Fruit fly (Drosophila melanogaster) whole organism, embryonic: ENCODE data around the gene Uggt.

Experiments
- B-H1 ChIP-seq: fragments of 200-800 bp; sonication (Bioruptor generic); IDR thresholded peaks from 3 replicates; pipeline ENCODE4 v1.3.6; 2022; ENCODE audit warnings: missing biosample characterization, missing genetic modification characterization
- CG10274 ChIP-seq: fragments of 200-800 bp; sonication (Bioruptor generic); optimal IDR thresholded peaks from 3 replicates; lab custom pipeline; 2017; ENCODE audit warnings: missing biosample characterization, mild to moderate bottlenecking, missing genetic modification characterization
- CG12769 ChIP-seq: fragments of 200-800 bp; sonication (Bioruptor generic); optimal IDR thresholded peaks from 2 replicates; lab custom pipeline; 2019; ENCODE audit warnings: missing biosample characterization, mild to moderate bottlenecking, missing genetic modification characterization, moderate library complexity
- CG13287 ChIP-seq: fragments of 200-800 bp; sonication (Bioruptor generic); IDR thresholded peaks from 2 replicates; pipeline ENCODE4 v1.3.6; 2022; ENCODE audit warnings: missing biosample characterization, missing genetic modification characterization; ENCODE audit not compliant: partially characterized antibody
- CG13424 ChIP-seq: fragments of 200-800 bp; sonication (Bioruptor generic); optimal IDR thresholded peaks from 2 replicates; lab custom pipeline; 2019; ENCODE audit warnings: missing biosample characterization, mild to moderate bottlenecking, missing genetic modification characterization, moderate library complexity
- CG14860 ChIP-seq: fragments of 200-800 bp; sonication (Bioruptor generic); IDR thresholded peaks from 3 replicates; pipeline ENCODE4 v1.3.6; 2022; ENCODE audit warnings: missing biosample characterization, missing genetic modification characterization; ENCODE audit not compliant: partially characterized antibody
- CG15269 ChIP-seq: fragments of 200-800 bp; sonication (Bioruptor generic); optimal IDR thresholded peaks from 2 replicates; lab custom pipeline; 2018; ENCODE audit warnings: missing biosample characterization, mild to moderate bottlenecking, missing genetic modification characterization, moderate library complexity
- CG1602 ChIP-seq: fragments of 200-800 bp; sonication (Bioruptor generic); optimal IDR thresholded peaks from 3 replicates; lab custom pipeline; 2016; ENCODE audit warnings: missing biosample characterization, missing genetic modification characterization
- CG16779 ChIP-seq: fragments of 200-800 bp; sonication (Bioruptor generic); IDR thresholded peaks from 2 replicates; pipeline ENCODE4 v1.3.6; 2022; ENCODE audit warnings: missing biosample characterization, missing genetic modification characterization
- CG16815 ChIP-seq: fragments of 200-800 bp; sonication (Bioruptor generic); optimal IDR thresholded peaks from 3 replicates; lab custom pipeline; 2017; ENCODE audit warnings: missing biosample characterization, mild to moderate bottlenecking, missing genetic modification characterization
- CG18476 ChIP-seq: fragments of 200-800 bp; sonication (Bioruptor generic); optimal IDR thresholded peaks from 2 replicates; lab custom pipeline; 2016; ENCODE audit warnings: missing biosample characterization, mild to moderate bottlenecking, missing genetic modification characterization
- CG2120 ChIP-seq: fragments of 200-800 bp; sonication (Bioruptor generic); optimal IDR thresholded peaks from 3 replicates; lab custom pipeline; 2016; ENCODE audit warnings: missing biosample characterization, missing genetic modification characterization
- CG31365 ChIP-seq: fragments of 200-800 bp; sonication (Bioruptor generic); optimal IDR thresholded peaks from 2 replicates; lab custom pipeline; 2018; ENCODE audit warnings: missing biosample characterization, mild to moderate bottlenecking, missing genetic modification characterization
- CG31388 ChIP-seq: fragments of 200-800 bp; sonication (Bioruptor generic); optimal IDR thresholded peaks from 2 replicates; lab custom pipeline; 2016; ENCODE audit warnings: missing biosample characterization, missing genetic modification characterization
- CG3281 ChIP-seq: fragments of 200-800 bp; sonication (Bioruptor generic); optimal IDR thresholded peaks from 3 replicates; lab custom pipeline; 2017; ENCODE audit warnings: missing biosample characterization, mild to moderate bottlenecking, missing genetic modification characterization
- CG3838 ChIP-seq: fragments of 200-800 bp; sonication (Bioruptor generic); optimal IDR thresholded peaks from 3 replicates; lab custom pipeline; 2016; ENCODE audit warnings: missing biosample characterization, missing genetic modification characterization
- CG7786 ChIP-seq: fragments of 200-800 bp; sonication (Bioruptor generic); optimal IDR thresholded peaks from 2 replicates; lab custom pipeline; 2016; ENCODE audit warnings: missing biosample characterization, missing genetic modification characterization
- CG7839 ChIP-seq: fragments of 200-800 bp; sonication (Bioruptor generic); optimal IDR thresholded peaks from 3 replicates; lab custom pipeline; 2018; ENCODE audit warnings: missing biosample characterization, mild to moderate bottlenecking, missing genetic modification characterization, moderate library complexity
- CG8765 ChIP-seq: fragments of 200-800 bp; sonication (Bioruptor generic); IDR thresholded peaks from 2 replicates; pipeline ENCODE4 v1.3.6; 2022; ENCODE audit warnings: missing biosample characterization, missing genetic modification characterization
- D19B ChIP-seq: fragments of 200-800 bp; sonication (Bioruptor generic); optimal IDR thresholded peaks from 2 replicates; lab custom pipeline; 2017; ENCODE audit warnings: missing biosample characterization, mild to moderate bottlenecking, missing genetic modification characterization
- Dbx ChIP-seq: fragments of 200-800 bp; sonication (Bioruptor generic); IDR thresholded peaks from 3 replicates; pipeline ENCODE4 v1.3.6; 2022; ENCODE audit warnings: missing biosample characterization, missing genetic modification characterization
- Dip2 ChIP-seq: fragments of 200-800 bp; sonication (Bioruptor generic); IDR thresholded peaks from 2 replicates; pipeline ENCODE4 v1.3.6; 2022; ENCODE audit warnings: missing biosample characterization, missing genetic modification characterization
- Doc2 ChIP-seq: fragments of 200-800 bp; sonication (Bioruptor generic); IDR thresholded peaks from 2 replicates; pipeline ENCODE4 v1.3.6; 2022; ENCODE audit warnings: missing biosample characterization, missing genetic modification characterization
- Doc3 ChIP-seq: fragments of 200-800 bp; sonication (Bioruptor generic); IDR thresholded peaks from 3 replicates; pipeline ENCODE4 v1.3.6; 2022; ENCODE audit warnings: missing biosample characterization, missing genetic modification characterization; ENCODE audit not compliant: partially characterized antibody
- Hand ChIP-seq: fragments of 200-800 bp; sonication (Bioruptor generic); optimal IDR thresholded peaks from 2 replicates; lab custom pipeline; 2017; ENCODE audit warnings: mild to moderate bottlenecking, missing biosample characterization, missing genetic modification reagents, missing genetic modification characterization
- Lhr ChIP-seq: fragments of 200-800 bp; sonication (Bioruptor generic); optimal IDR thresholded peaks from 3 replicates; lab custom pipeline; 2017; ENCODE audit warnings: mild to moderate bottlenecking, missing biosample characterization, missing genetic modification reagents, missing genetic modification characterization
- Mad ChIP-seq: fragments of 200-800 bp; sonication (Bioruptor generic); optimal IDR thresholded peaks from 2 replicates; lab custom pipeline; 2016; ENCODE audit warnings: missing biosample characterization, missing genetic modification characterization
- Mrtf ChIP-seq: fragments of 200-800 bp; sonication (Bioruptor generic); IDR thresholded peaks from 3 replicates; pipeline ENCODE4 v1.3.6; 2022; ENCODE audit warnings: missing biosample characterization, missing genetic modification characterization
- NC2α ChIP-seq: fragments of 200-800 bp; sonication (Bioruptor generic); optimal IDR thresholded peaks from 2 replicates; lab custom pipeline; 2016; ENCODE audit warnings: missing biosample characterization, missing genetic modification characterization
- PHDP ChIP-seq: fragments of 200-800 bp; sonication (Bioruptor generic); optimal IDR thresholded peaks from 3 replicates; lab custom pipeline; 2018; ENCODE audit warnings: missing biosample characterization, mild to moderate bottlenecking, missing genetic modification characterization, moderate library complexity
- Ptx1 ChIP-seq: fragments of 200-800 bp; sonication (Bioruptor generic); IDR thresholded peaks from 2 replicates; pipeline ENCODE4 v1.3.6; 2022; ENCODE audit warnings: missing biosample characterization, missing genetic modification characterization
- Six4 ChIP-seq: fragments of 200-800 bp; sonication (Bioruptor generic); optimal IDR thresholded peaks from 2 replicates; lab custom pipeline; 2016; ENCODE audit warnings: missing biosample characterization, missing genetic modification characterization
- Sry-β ChIP-seq: fragments of 200-800 bp; sonication (Bioruptor generic); optimal IDR thresholded peaks from 2 replicates; lab custom pipeline; 2018; ENCODE audit warnings: missing biosample characterization, mild to moderate bottlenecking, missing genetic modification characterization, moderate library complexity
- Tbp ChIP-seq: fragments of >200 bp; optimal IDR thresholded peaks from 2 replicates; lab custom pipeline; 2018; ENCODE audit warnings: missing biosample characterization, missing genetic modification characterization
- Usf ChIP-seq: fragments of 200-800 bp; sonication (Bioruptor generic); optimal IDR thresholded peaks from 2 replicates; lab custom pipeline; 2017; ENCODE audit warnings: missing genotype, missing biosample characterization, missing genetic modification characterization
- amos ChIP-seq: fragments of 200-800 bp; sonication (Bioruptor generic); IDR thresholded peaks from 2 replicates; pipeline ENCODE4 v1.3.6; 2022; ENCODE audit warnings: missing biosample characterization, missing genetic modification characterization; ENCODE audit not compliant: partially characterized antibody
- chinmo ChIP-seq: fragments of 200-800 bp; sonication (Bioruptor generic); IDR thresholded peaks from 4 replicates; pipeline ENCODE4 v1.3.6; 2022; ENCODE audit warnings: missing biosample characterization, missing genetic modification characterization; ENCODE audit not compliant: partially characterized antibody
- dmrt99B ChIP-seq: fragments of 200-800 bp; sonication (Bioruptor generic); optimal IDR thresholded peaks from 2 replicates; lab custom pipeline; 2018; ENCODE audit warnings: missing biosample characterization, mild to moderate bottlenecking, missing genetic modification characterization, moderate library complexity
- gem ChIP-seq: fragments of 200-800 bp; sonication (Bioruptor generic); optimal IDR thresholded peaks from 2 replicates; lab custom pipeline; 2019; ENCODE audit warnings: missing biosample characterization, mild to moderate bottlenecking, missing genetic modification characterization, moderate library complexity
- gsb ChIP-seq: fragments of 200-800 bp; sonication (Bioruptor generic); IDR thresholded peaks from 2 replicates; pipeline ENCODE4 v1.3.6; 2022; ENCODE audit warnings: missing biosample characterization, missing genetic modification characterization
- jumu ChIP-seq: fragments of 200-800 bp; sonication (Bioruptor generic); optimal IDR thresholded peaks from 3 replicates; lab custom pipeline; 2016; ENCODE audit warnings: missing biosample characterization, missing genetic modification characterization
- otp ChIP-seq: fragments of 200-800 bp; sonication (Bioruptor generic); IDR thresholded peaks from 3 replicates; pipeline ENCODE4, ENCODE4 v1.3.6; 2022; ENCODE audit warnings: missing biosample characterization, missing genetic modification characterization
- pan ChIP-seq, 4 experiments: fragments of >200 bp in 3 of 4; fragments of 200-800 bp in 1 of 4; sonication (Bioruptor generic) in 1 of 4; optimal IDR thresholded peaks in 3 of 4; IDR thresholded peaks in 1 of 4; 2 replicates each; pipeline versions ENCODE4 v1.3.6 to Lab custom; 2017 to 2022; ENCODE audit warnings: missing biosample characterization in 2 of 4, missing genetic modification characterization in 2 of 4, mixed read lengths in 1 of 4
- pb ChIP-seq: fragments of 200-800 bp; sonication (Bioruptor generic); optimal IDR thresholded peaks from 3 replicates; lab custom pipeline; 2016; ENCODE audit warnings: missing biosample characterization, missing genetic modification characterization
- ro ChIP-seq: fragments of 200-800 bp; sonication (Bioruptor generic); IDR thresholded peaks from 2 replicates; pipeline ENCODE4 v1.3.6; 2022; ENCODE audit warnings: missing biosample characterization, missing genetic modification characterization
- salm ChIP-seq: fragments of 200-800 bp; sonication (Bioruptor generic); optimal IDR thresholded peaks from 2 replicates; lab custom pipeline; 2018; ENCODE audit warnings: missing biosample characterization, mild to moderate bottlenecking, missing genetic modification characterization
- shn ChIP-seq: fragments of 200-800 bp; sonication (Bioruptor generic); optimal IDR thresholded peaks from 3 replicates; lab custom pipeline; 2016; ENCODE audit warnings: missing biosample characterization, missing genetic modification characterization
- sqz ChIP-seq: fragments of 200-800 bp; sonication (Bioruptor generic); optimal IDR thresholded peaks from 3 replicates; lab custom pipeline; 2018; ENCODE audit warnings: missing biosample characterization, mild to moderate bottlenecking, missing genetic modification characterization
- tio ChIP-seq: fragments of 200-800 bp; sonication (Bioruptor generic); optimal IDR thresholded peaks from 2 replicates; lab custom pipeline; 2017; ENCODE audit warnings: missing biosample characterization, missing genetic modification characterization, inconsistent platforms
- wor ChIP-seq: fragments of 200-800 bp; sonication (Bioruptor generic); IDR thresholded peaks from 2 replicates; pipeline ENCODE4 v1.3.6; 2022; ENCODE audit warnings: missing biosample characterization, missing genetic modification characterization
- zen ChIP-seq: fragments of 200-800 bp; sonication (Bioruptor generic); optimal IDR thresholded peaks from 3 replicates; lab custom pipeline; 2018; ENCODE audit warnings: missing biosample characterization, mild to moderate bottlenecking, missing genetic modification characterization, moderate library complexity

The Uggt gene

DNA sequence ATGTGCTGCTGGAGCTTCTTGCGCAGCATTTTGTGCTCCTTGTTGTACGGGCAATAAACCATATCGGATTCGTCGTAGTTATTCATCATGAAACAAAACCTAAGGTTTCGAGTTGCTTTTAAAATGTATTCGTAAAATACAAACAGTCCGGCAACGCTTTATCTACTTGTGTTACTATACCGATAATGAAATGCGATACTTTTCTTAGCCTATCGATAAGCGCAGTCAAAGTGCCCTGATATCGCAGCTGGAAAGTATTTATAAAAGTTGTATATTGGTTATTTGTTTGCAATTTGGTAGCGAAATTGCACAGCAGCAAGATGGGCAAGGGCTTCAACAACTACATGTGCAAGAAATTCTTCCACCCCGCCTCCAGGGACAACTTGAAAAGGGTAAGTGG lies 28.9 kb downstream of the Uggt start, which contains the start of the genes arx and CG6843 (continued):
- TF ChIP-seq pan (optimal IDR thresholded peaks at IDR 0.05; lab: Kevin White, UChicago) (no peak), pan (GFP tag; optimal IDR thresholded peaks at IDR 0.05 in 1 of 2, IDR thresholded peaks at IDR 0.05 in 1 of 2) (no peak), CG15269 (tag; lab: Kevin White, UChicago) (no peak), CG16779 (GFP tag; lab: Robert Waterston, UW) (no peak), Lhr (GFP tag; lab: Kevin White, UChicago) (no peak), Dbx (GFP tag; lab: Robert Waterston, UW) (no peak), gsb (GFP tag; lab: Robert Waterston, UW) (no peak), CG8765 (GFP tag; lab: Robert Waterston, UW) (no peak), salm (tag; lab: Kevin White, UChicago) (no peak), CG3838 (GFP tag; lab: Kevin White, UChicago) (no peak), Tbp (no peak), gem (no peak), CG31365 (no peak), CG2120 (GFP tag; lab: Kevin White, UChicago) (peak; percentile 19), CG1602 (no peak), CG16815 (GFP tag; lab: Kevin White, UChicago) (no peak), CG14860 (GFP tag; lab: Robert Waterston, UW) (peak; percentile 79), Sry-β (no peak), PHDP (no peak), ro (no peak), jumu (GFP tag; lab: Kevin White, UChicago) (no peak), wor (GFP tag; lab: Robert Waterston, UW) (no peak), D19B (GFP tag; lab: Kevin White, UChicago) (no peak), NC2α (GFP tag; lab: Kevin White, UChicago) (no peak), sqz (GFP tag; lab: Kevin White, UChicago) (no peak), CG13424 (tag; lab: Kevin White, UChicago) (no peak), otp (GFP tag; lab: Robert Waterston, UW) (no peak), tio (GFP tag; lab: Kevin White, UChicago) (no peak), CG13287 (peak; percentile 96), shn (GFP tag; lab: Kevin White, UChicago) (no peak), pb (GFP tag; lab: Kevin White, UChicago) (no peak), chinmo (GFP tag; lab: Robert Waterston, UW) (peak; percentile 96), dmrt99B (no peak), Hand (GFP tag; lab: Kevin White, UChicago) (no peak), Mrtf (no peak), CG18476 (GFP tag; lab: Kevin White, UChicago) (no peak), CG12769 (tag; lab: Kevin White, UChicago) (no peak), CG7786 (GFP tag; lab: Kevin White, UChicago) (no peak), Dip2 (GFP tag; lab: Robert Waterston, UW) (no peak), CG7839 (no peak), B-H1 (no peak), Mad (GFP tag; lab: Kevin White, UChicago) (no peak), Ptx1 (no peak), CG3281 (no peak), Six4 (GFP tag; lab: Kevin White, UChicago) (no peak), amos (peak; percentile 96), CG10274 (no peak), CG31388 (GFP tag; lab: Kevin White, UChicago) (no peak), Doc2 (GFP tag; lab: Robert Waterston, UW) (no peak), Usf (no peak), Doc3 (peak; percentile 87), zen (tag; lab: Kevin White, UChicago) (no peak)
